Fruit fly (Drosophila melanogaster): ENCODE results near the gene CG17325.
A peak's percentile ranks its signal among the peaks of the same experiment; 100 is the strongest.

CG17325 gene

DNA sequence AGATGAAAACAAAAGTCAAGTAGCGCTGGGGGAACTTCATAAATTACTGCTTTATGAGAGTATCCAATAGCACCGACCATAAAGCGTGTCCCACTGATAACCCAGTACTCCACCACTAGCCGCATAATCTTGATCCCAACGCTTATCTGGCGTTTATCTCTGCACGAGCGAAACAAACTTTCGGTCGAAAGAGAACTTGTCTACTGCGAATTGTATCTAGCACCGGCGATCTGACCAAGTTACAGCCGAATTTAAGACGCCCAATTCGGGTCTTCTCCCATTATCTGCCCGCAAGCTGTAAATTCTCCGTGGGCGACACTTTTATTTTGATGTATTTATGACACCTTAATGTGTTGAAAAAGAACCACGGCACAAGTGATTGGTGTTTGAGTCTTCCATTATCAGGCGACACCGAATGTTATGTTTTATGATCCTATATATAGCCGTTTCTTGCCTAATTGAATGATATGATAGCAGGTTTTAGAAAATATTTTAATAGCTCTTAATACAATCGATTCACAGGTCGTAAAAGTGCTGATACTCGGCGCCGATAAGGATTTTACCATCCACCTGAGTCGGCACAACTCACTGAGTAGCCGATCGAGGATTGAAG is 22.6 kb upstream of the CG17325 start:
- TF ChIP-seq CG14711 (tag; optimal IDR thresholded peaks at IDR 0.05): no peak
- TF ChIP-seq CG1620 (GFP tag; optimal IDR thresholded peaks at IDR 0.05): no peak
- no peak for TF ChIP-seq pad (GFP tag; optimal IDR thresholded peaks at IDR 0.05)
- TF ChIP-seq Clk (GFP tag; optimal IDR thresholded peaks at IDR 0.05): no peak
- TF ChIP-seq Crg-1 (GFP tag; optimal IDR thresholded peaks at IDR 0.05): no peak
- TF ChIP-seq kay (GFP tag; ENCODE audit: borderline replicate concordance): no peak

DNA sequence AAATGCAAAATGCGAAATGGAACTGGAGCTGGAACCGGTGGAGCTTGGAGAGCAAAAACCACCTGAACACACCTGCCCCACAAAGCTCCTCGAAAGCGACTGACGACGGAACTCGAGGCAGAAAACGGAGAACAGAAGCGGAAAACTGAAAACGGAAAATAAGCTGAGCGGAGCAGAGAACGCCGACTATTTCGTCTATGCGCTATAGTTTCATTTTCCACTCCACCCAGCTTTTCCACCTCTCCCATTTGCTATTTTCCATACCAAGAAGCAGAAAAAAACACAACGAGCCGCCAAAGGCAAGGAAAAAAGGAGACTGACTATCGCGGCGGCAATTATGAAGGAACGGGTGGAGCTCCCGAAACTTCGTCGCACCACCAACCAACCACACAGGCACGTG is 19.6 kb upstream of the CG17325 start, which contains the start of gene ham:
Gene ham (minus strand): TSS at position 101 of the 400 bp plus-strand sequence.
- TF ChIP-seq pad (GFP tag; optimal IDR thresholded peaks at IDR 0.05): no peak
- no peak for TF ChIP-seq CG12768 (GFP tag; optimal IDR thresholded peaks at IDR 0.05)
- no peak for TF ChIP-seq cic (GFP tag; optimal IDR thresholded peaks at IDR 0.05)
- TF ChIP-seq bab1 (GFP tag; optimal IDR thresholded peaks at IDR 0.05): no peak
- no peak for TF ChIP-seq Clk (GFP tag; optimal IDR thresholded peaks at IDR 0.05)
- TF ChIP-seq CG7101 (tag; optimal IDR thresholded peaks at IDR 0.05): no peak
- no peak for TF ChIP-seq Hr96 (GFP tag; optimal IDR thresholded peaks at IDR 0.05)
- TF ChIP-seq toe (GFP tag; optimal IDR thresholded peaks at IDR 0.05): no peak
- TF ChIP-seq cnc (optimal IDR thresholded peaks at IDR 0.05): no peak

DNA sequence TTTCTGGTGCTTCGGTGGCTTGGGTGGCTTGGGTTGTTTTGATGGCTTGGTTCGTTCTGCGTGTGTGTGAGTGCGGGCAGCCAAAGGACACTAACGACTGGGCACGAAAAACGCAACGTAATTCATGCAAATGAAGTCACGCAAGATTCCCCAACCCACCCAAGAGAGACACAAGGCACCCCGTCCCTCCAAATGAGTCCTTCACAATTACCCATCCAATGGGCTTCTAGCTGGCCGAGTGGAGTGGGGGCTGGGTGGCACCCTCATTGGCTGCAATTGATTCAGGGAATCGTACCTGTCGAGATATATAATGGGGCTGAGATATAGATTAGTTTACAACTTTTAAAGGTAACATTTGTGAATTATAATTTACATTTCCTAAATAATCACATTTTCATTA is 19.2 kb upstream of the CG17325 start:
- TF ChIP-seq pad (GFP tag; optimal IDR thresholded peaks at IDR 0.05): no peak
- no peak for TF ChIP-seq cnc (optimal IDR thresholded peaks at IDR 0.05)
- TF ChIP-seq CG12768 (GFP tag; optimal IDR thresholded peaks at IDR 0.05): no peak
- TF ChIP-seq Clk (GFP tag; optimal IDR thresholded peaks at IDR 0.05): no peak
- TF ChIP-seq Crg-1 (GFP tag; optimal IDR thresholded peaks at IDR 0.05): no peak

DNA sequence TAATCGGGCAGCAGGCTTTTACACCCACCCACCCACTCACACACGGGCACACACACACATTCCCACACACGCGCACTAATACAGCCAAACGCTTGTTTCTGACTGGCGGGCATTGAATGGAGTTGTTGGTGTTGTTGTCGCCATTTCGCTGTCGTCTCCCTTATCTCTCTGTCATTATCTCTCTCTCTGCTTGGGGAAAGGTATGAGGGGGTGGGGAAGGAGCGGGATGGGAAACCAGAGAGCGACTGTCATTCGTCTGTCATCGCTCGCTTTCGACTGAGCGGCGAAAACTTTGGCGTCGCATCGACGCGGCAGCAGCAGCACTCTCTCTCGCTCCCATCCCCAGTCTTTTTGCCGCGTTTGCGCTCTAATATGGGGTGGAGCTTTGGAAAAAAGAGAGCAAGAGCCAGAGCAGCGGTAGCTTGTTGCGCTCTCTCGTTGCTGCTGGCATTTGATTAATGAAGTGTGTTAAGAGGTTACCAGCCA is 16.5 kb upstream of the CG17325 start:
- TF ChIP-seq CG33017 (tag; optimal IDR thresholded peaks at IDR 0.05) (no peak), pad (GFP tag; optimal IDR thresholded peaks at IDR 0.05) (peak; percentile 55)

DNA sequence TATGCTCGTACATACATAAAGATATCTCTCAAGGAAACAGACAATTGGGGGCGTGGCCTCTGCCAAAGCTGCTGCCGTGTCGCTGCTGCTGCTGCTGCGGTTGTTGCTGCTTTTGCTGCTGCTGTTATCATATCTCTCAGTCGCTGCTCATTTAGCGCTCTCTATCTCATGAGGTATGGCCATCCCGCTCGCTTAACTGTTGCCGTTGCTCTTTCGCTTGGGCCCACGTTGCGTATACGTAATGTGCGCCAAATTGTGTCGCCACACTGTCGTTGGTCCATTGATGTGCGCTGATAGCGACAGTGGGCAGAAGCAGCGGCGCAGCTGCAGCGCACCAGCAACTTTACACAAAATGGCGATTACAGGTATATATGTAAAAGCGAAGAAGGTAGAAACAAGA is 16.0 kb upstream of the CG17325 start:
- TF ChIP-seq tj (GFP tag; optimal IDR thresholded peaks at IDR 0.05) (no peak), CG7045 (GFP tag; optimal IDR thresholded peaks at IDR 0.05) (no peak), Crg-1 (GFP tag; optimal IDR thresholded peaks at IDR 0.05) (no peak), Clk (GFP tag; optimal IDR thresholded peaks at IDR 0.05) (no peak)

DNA sequence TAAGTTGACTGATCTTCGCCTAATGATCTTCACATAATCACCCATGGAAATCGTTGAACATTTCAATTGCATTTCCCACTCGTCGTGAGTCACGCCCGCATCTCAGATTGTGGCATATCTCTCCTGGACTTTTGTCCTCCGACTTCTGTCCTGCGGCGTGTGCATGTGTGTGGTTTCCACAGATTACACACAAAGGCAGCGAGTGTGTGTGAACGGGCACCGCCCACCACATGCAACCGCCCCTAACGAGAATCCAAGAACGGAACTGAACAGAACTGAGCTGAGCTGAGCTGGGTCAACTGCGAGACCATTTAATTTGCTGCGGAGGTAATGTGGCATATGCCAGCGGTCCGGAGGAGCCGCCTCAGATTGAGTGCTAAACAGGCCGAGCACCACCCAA is 10.7 kb upstream of the CG17325 start:
- no peak for TF ChIP-seq pad (GFP tag; optimal IDR thresholded peaks at IDR 0.05)
- no peak for TF ChIP-seq CG7045 (GFP tag; optimal IDR thresholded peaks at IDR 0.05)
- no peak for TF ChIP-seq toe (GFP tag; optimal IDR thresholded peaks at IDR 0.05)
- no peak for TF ChIP-seq Clk (GFP tag; optimal IDR thresholded peaks at IDR 0.05)
- TF ChIP-seq cic (GFP tag; optimal IDR thresholded peaks at IDR 0.05): no peak
- no peak for TF ChIP-seq CG11617 (GFP tag; optimal IDR thresholded peaks at IDR 0.05)
- TF ChIP-seq Crg-1 (GFP tag; optimal IDR thresholded peaks at IDR 0.05): no peak
- no peak for TF ChIP-seq cnc (optimal IDR thresholded peaks at IDR 0.05)
- no peak for TF ChIP-seq kay (GFP tag; ENCODE audit: borderline replicate concordance)
- TF ChIP-seq CG7101 (tag; optimal IDR thresholded peaks at IDR 0.05): no peak
- no peak for TF ChIP-seq CG5204 (GFP tag; optimal IDR thresholded peaks at IDR 0.05)
- no peak for TF ChIP-seq ovo (GFP tag; optimal IDR thresholded peaks at IDR 0.05)
- no peak for TF ChIP-seq Mnt (GFP tag; optimal IDR thresholded peaks at IDR 0.05)
- TF ChIP-seq Hr96 (GFP tag; optimal IDR thresholded peaks at IDR 0.05): no peak
- TF ChIP-seq CG1620 (GFP tag; optimal IDR thresholded peaks at IDR 0.05): no peak

DNA sequence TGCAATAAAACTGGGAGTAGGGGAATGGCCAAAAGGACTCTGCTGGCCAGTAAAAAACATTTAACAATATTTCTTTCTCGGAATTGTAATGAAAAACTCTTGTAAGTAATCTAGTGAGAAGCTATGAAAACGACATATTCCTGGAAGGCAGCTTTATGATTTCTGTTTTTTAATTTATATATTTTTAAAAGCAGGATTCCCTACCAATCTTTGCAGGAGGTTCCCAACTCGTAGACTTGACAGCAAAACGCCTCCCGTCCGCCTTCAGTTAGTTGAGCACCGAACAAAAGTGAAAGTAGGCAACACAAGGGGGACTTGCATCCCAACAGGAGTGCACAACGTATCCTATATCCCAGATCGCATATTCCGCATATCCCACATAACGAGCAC is 7.2 kb upstream of the CG17325 start, which contains the start of gene CG43814:
Gene CG43814 (minus strand): TSS at position 101 of the 390 bp plus-strand sequence.
- TF ChIP-seq CG7045 (GFP tag; optimal IDR thresholded peaks at IDR 0.05) (no peak), Hr96 (GFP tag; optimal IDR thresholded peaks at IDR 0.05) (no peak), kay (GFP tag; ENCODE audit: borderline replicate concordance) (no peak), CG33017 (tag; optimal IDR thresholded peaks at IDR 0.05) (no peak), CG7101 (tag; optimal IDR thresholded peaks at IDR 0.05) (no peak), cic (GFP tag; optimal IDR thresholded peaks at IDR 0.05) (no peak), toe (GFP tag; optimal IDR thresholded peaks at IDR 0.05) (no peak), CG11617 (GFP tag; optimal IDR thresholded peaks at IDR 0.05) (no peak), tj (GFP tag; optimal IDR thresholded peaks at IDR 0.05) (no peak), Clk (GFP tag; optimal IDR thresholded peaks at IDR 0.05) (no peak), CG1620 (GFP tag; optimal IDR thresholded peaks at IDR 0.05) (no peak), bab1 (GFP tag; optimal IDR thresholded peaks at IDR 0.05) (no peak)

Data from whole organism, adult.